Worm (Caenorhabditis elegans) whole organism, L3 larva: ENCODE measurements around the gene cutl-17.

ENCODE experiments used
- aly-2 ChIP-seq: fragments of 150-350 bp; optimal IDR thresholded peaks from 2 replicates; lab custom pipeline; 2014; ENCODE audit warnings: missing biosample characterization, missing genetic modification characterization
- ama-1 ChIP-seq: fragments of 150-350 bp; optimal IDR thresholded peaks from 2 replicates; lab custom pipeline; 2018
- ceh-16 ChIP-seq: sonication (generic microtip); optimal IDR thresholded peaks from 2 replicates; lab custom pipeline; 2017; ENCODE audit warnings: missing biosample characterization, missing genetic modification characterization
- ceh-28 ChIP-seq: fragments of 150-350 bp; optimal IDR thresholded peaks from 2 replicates; lab custom pipeline; 2014; ENCODE audit warnings: missing biosample characterization, missing genetic modification reagents, missing genetic modification characterization
- ceh-82 ChIP-seq: fragments of 150-350 bp; optimal IDR thresholded peaks from 2 replicates; lab custom pipeline; 2014; ENCODE audit warnings: missing biosample characterization, missing genetic modification characterization
- ceh-9 ChIP-seq: sonication (generic microtip); optimal IDR thresholded peaks from 2 replicates; lab custom pipeline; 2018; ENCODE audit warnings: missing biosample characterization, missing genetic modification characterization
- daf-12 ChIP-seq: fragments of 150-350 bp; optimal IDR thresholded peaks from 2 replicates; lab custom pipeline; 2014; ENCODE audit warnings: missing biosample characterization, missing genetic modification reagents, missing genetic modification characterization
- egl-27 ChIP-seq: sonication (generic microtip); optimal IDR thresholded peaks from 4 replicates; lab custom pipeline; 2017; ENCODE audit warnings: missing biosample characterization, missing genetic modification reagents, missing genetic modification characterization
- egl-5 ChIP-seq: fragments of 150-350 bp; optimal IDR thresholded peaks from 2 replicates; lab custom pipeline; 2017; ENCODE audit warnings: missing biosample characterization, missing genetic modification reagents, missing genetic modification characterization, inconsistent platforms
- elt-1 ChIP-seq: fragments of 150-350 bp; optimal IDR thresholded peaks from 2 replicates; lab custom pipeline; 2014; ENCODE audit warnings: missing biosample characterization, missing genetic modification characterization
- elt-3 ChIP-seq, 3 experiments: fragments of 150-350 bp in 1 of 3; sonication (generic microtip) in 2 of 3; optimal IDR thresholded peaks; 2 replicates in 2 of 3; 4 replicates in 1 of 3; lab custom pipeline; 2014 to 2017; ENCODE audit warnings: missing biosample characterization in 3 of 3, missing genetic modification characterization in 3 of 3
- eor-1 ChIP-seq, 2 experiments: fragments of 150-350 bp; optimal IDR thresholded peaks; 2 replicates each; lab custom pipeline; 2014 to 2018; ENCODE audit warnings: missing biosample characterization in 2 of 2, missing genetic modification characterization in 2 of 2
- fkh-10 ChIP-seq: sonication (generic microtip); optimal IDR thresholded peaks from 2 replicates; lab custom pipeline; 2017; ENCODE audit warnings: missing biosample characterization, missing genetic modification reagents, missing genetic modification characterization
- fos-1 ChIP-seq: fragments of 150-350 bp; optimal IDR thresholded peaks from 2 replicates; lab custom pipeline; 2014; ENCODE audit warnings: missing biosample characterization, missing genetic modification characterization
- hmg-11 ChIP-seq: sonication (generic microtip); optimal IDR thresholded peaks from 2 replicates; lab custom pipeline; 2016; ENCODE audit warnings: missing genetic modification characterization, missing compliant biosample characterization
- jun-1 ChIP-seq: fragments of 150-350 bp; optimal IDR thresholded peaks from 2 replicates; lab custom pipeline; 2014; ENCODE audit warnings: missing biosample characterization, missing genetic modification reagents, missing genetic modification characterization
- mdl-1 ChIP-seq: fragments of 150-350 bp; optimal IDR thresholded peaks from 2 replicates; lab custom pipeline; 2014; ENCODE audit warnings: missing biosample characterization, missing genetic modification characterization
- mml-1 ChIP-seq: fragments of 150-350 bp; sonication (generic microtip); optimal IDR thresholded peaks from 3 replicates; lab custom pipeline; 2014; ENCODE audit warnings: missing biosample characterization, missing genetic modification characterization
- nfya-1 ChIP-seq: sonication (generic microtip); optimal IDR thresholded peaks from 2 replicates; lab custom pipeline; 2017; ENCODE audit warnings: missing genetic modification characterization, mild to moderate bottlenecking, missing compliant biosample characterization, antibody characterized with exemption, moderate library complexity; ENCODE audit not compliant: insufficient read depth
- nhr-11 ChIP-seq: fragments of 150-350 bp; optimal IDR thresholded peaks from 2 replicates; lab custom pipeline; 2014; ENCODE audit warnings: missing biosample characterization, missing genetic modification characterization
- nhr-12 ChIP-seq: fragments of 150-350 bp; optimal IDR thresholded peaks from 2 replicates; lab custom pipeline; 2014; ENCODE audit warnings: missing biosample characterization, missing genetic modification characterization
- nhr-23 ChIP-seq: fragments of 150-350 bp; optimal IDR thresholded peaks from 2 replicates; lab custom pipeline; 2014; ENCODE audit warnings: missing biosample characterization, missing genetic modification reagents, missing genetic modification characterization
- nhr-237 ChIP-seq: fragments of 150-350 bp; optimal IDR thresholded peaks from 2 replicates; lab custom pipeline; 2014; ENCODE audit warnings: missing biosample characterization, missing genetic modification characterization
- nhr-25 ChIP-seq: sonication (generic microtip); optimal IDR thresholded peaks from 2 replicates; lab custom pipeline; 2017; ENCODE audit warnings: missing biosample characterization, missing genetic modification characterization
- nhr-28 ChIP-seq: fragments of 150-350 bp; optimal IDR thresholded peaks from 2 replicates; lab custom pipeline; 2014; ENCODE audit warnings: missing biosample characterization, missing genetic modification characterization
- nhr-43 ChIP-seq: sonication (generic microtip); optimal IDR thresholded peaks from 2 replicates; lab custom pipeline; 2016; ENCODE audit warnings: mild to moderate bottlenecking, missing genetic modification characterization, missing compliant biosample characterization; ENCODE audit not compliant: poor library complexity, severe bottlenecking
- nhr-67 ChIP-seq: fragments of 150-350 bp; optimal IDR thresholded peaks from 2 replicates; lab custom pipeline; 2014; ENCODE audit warnings: missing biosample characterization, missing genetic modification characterization
- nhr-76 ChIP-seq: fragments of 150-350 bp; sonication (generic microtip); optimal IDR thresholded peaks from 5 replicates; lab custom pipeline; 2014; ENCODE audit warnings: missing biosample characterization, missing genetic modification characterization
- nhr-77 ChIP-seq: fragments of 150-350 bp; optimal IDR thresholded peaks from 2 replicates; lab custom pipeline; 2014; ENCODE audit warnings: missing biosample characterization, missing genetic modification characterization
- pha-4 ChIP-seq: fragments of 150-350 bp; optimal IDR thresholded peaks from 2 replicates; lab custom pipeline; 2014; ENCODE audit warnings: missing biosample characterization, missing genetic modification reagents, missing genetic modification characterization
- pqm-1 ChIP-seq: fragments of 150-350 bp; optimal IDR thresholded peaks from 2 replicates; lab custom pipeline; 2017; ENCODE audit warnings: missing biosample characterization, missing genetic modification characterization, inconsistent platforms
- snpc-4 ChIP-seq: fragments of 150-350 bp; optimal IDR thresholded peaks from 2 replicates; lab custom pipeline; 2014; ENCODE audit warnings: missing biosample characterization, missing genetic modification characterization
- tbx-2 ChIP-seq: sonication (generic microtip); optimal IDR thresholded peaks from 2 replicates; lab custom pipeline; 2016; ENCODE audit warnings: mild to moderate bottlenecking, missing genetic modification characterization, missing compliant biosample characterization
- unc-39 ChIP-seq: sonication (generic microtip); optimal IDR thresholded peaks from 4 replicates; lab custom pipeline; 2017; ENCODE audit warnings: missing biosample characterization, missing genetic modification characterization
- zag-1 ChIP-seq: fragments of 150-350 bp; optimal IDR thresholded peaks from 2 replicates; lab custom pipeline; 2014; ENCODE audit warnings: missing biosample characterization, missing genetic modification characterization
- ztf-11 ChIP-seq: fragments of 150-350 bp; optimal IDR thresholded peaks from 2 replicates; lab custom pipeline; 2014; ENCODE audit warnings: missing biosample characterization, missing genetic modification characterization
- ztf-4 ChIP-seq: fragments of 150-350 bp; optimal IDR thresholded peaks from 2 replicates; lab custom pipeline; 2014; ENCODE audit warnings: missing biosample characterization, missing genetic modification characterization

The cutl-17 gene

ce11 chrIV:9432327-9432726 lies 25.0 kb downstream of the cutl-17 start:
- TF ChIP-seq jun-1 (no peak), egl-5 (no peak), ama-1 (lab: Kevin White, UChicago) (no peak), ceh-82 (tag; lab: Kevin White, UChicago) (no peak), nhr-43 (tag; lab: Kevin White, UChicago) (no peak), nhr-23 (tag; lab: Kevin White, UChicago) (no peak), mdl-1 (tag; lab: Kevin White, UChicago) (no peak), elt-3 (tag; optimal IDR thresholded peaks at IDR 0.05; lab: Kevin White, UChicago) (no peak)

DNA sequence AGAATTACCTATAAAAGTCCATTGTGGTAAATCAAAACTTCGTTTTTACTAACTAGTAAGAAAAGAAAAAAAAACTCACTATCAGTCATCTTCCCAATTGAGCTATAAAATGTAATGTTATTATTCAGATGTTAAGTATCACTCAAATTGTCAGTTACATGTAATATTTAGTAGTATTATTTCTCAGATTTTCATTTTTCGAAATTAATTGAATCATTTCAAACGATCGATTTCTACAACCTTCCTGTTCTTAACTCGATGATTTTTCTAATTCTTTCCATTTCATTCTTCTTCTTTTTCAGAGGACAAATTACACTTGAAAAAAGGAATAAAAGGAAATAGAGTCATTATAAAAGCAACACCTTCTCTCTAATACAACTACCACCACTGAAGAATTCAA lies 29.3 kb downstream of the cutl-17 start, which contains the start of gene F59B8.1:
Gene F59B8.1, plus strand, starts transcription at position 301 of the 400 bp plus-strand sequence.
- TF ChIP-seq ceh-82 (tag; lab: Kevin White, UChicago): no peak
- TF ChIP-seq ama-1 (lab: Kevin White, UChicago): no peak
- no peak for TF ChIP-seq nhr-43 (tag; lab: Kevin White, UChicago)
- no peak for TF ChIP-seq nhr-76
- no peak for TF ChIP-seq snpc-4 (tag; lab: Kevin White, UChicago)
- TF ChIP-seq nhr-11 (tag; lab: Kevin White, UChicago): no peak

DNA sequence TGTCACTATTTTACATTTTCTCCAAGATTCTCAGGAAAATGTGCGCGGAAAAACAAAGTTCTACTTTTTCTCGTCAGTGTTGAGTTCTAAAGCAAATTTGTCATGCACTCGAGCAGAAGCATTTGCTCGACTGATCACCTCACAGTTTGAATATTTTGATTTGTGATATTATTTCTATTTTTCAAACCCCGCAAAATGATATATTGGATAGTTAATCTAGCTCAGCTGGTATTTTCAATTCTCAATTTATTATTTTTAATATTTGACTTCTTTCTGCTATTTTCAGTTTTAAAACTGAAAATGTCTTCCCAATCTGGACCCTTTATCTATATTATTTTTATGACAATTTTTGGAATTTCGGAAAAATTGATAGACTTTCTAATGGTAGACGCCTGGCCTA lies 34.2 kb downstream of the cutl-17 start, which contains the start of gene srxa-2:
Gene srxa-2, plus strand, starts transcription at position 301 of the 400 bp plus-strand sequence.
- TF ChIP-seq elt-1: no peak
- TF ChIP-seq ceh-82 (tag; lab: Kevin White, UChicago): no peak
- TF ChIP-seq nhr-77 (tag; lab: Kevin White, UChicago): no peak
- TF ChIP-seq snpc-4 (tag; lab: Kevin White, UChicago): no peak
- no peak for TF ChIP-seq nfya-1 (tag; lab: Kevin White, UChicago)
- no peak for TF ChIP-seq egl-27 (tag; lab: Kevin White, UChicago)
- no peak for TF ChIP-seq eor-1 (tag; optimal IDR thresholded peaks at IDR 0.05; lab: Kevin White, UChicago)
- TF ChIP-seq unc-39 (tag; lab: Kevin White, UChicago): no peak
- no peak for TF ChIP-seq pqm-1 (tag; lab: Kevin White, UChicago)
- no peak for TF ChIP-seq nhr-25 (tag; lab: Kevin White, UChicago)
- TF ChIP-seq ceh-16 (tag; lab: Kevin White, UChicago): no peak
- TF ChIP-seq ceh-28: no peak
- no peak for TF ChIP-seq nhr-43 (tag; lab: Kevin White, UChicago)
- no peak for TF ChIP-seq fos-1 (tag; lab: Kevin White, UChicago)
- TF ChIP-seq nhr-28: no peak
- TF ChIP-seq tbx-2 (tag; lab: Kevin White, UChicago): no peak
- no peak for TF ChIP-seq zag-1 (tag; lab: Kevin White, UChicago)
- TF ChIP-seq nhr-237 (tag; lab: Kevin White, UChicago): no peak

ce11 chrIV:9422408-9422807 lies 34.9 kb downstream of the cutl-17 start, which contains the start of gene F56D5.9:
Gene F56D5.9 (minus strand): TSS chrIV:9422508.
- TF ChIP-seq pha-4 (tag; lab: Kevin White, UChicago) (no peak), ceh-16 (tag; lab: Kevin White, UChicago) (no peak), fkh-10 (GFP tag; lab: Kevin White, UChicago) (no peak), eor-1 (tag; optimal IDR thresholded peaks at IDR 0.05; lab: Kevin White, UChicago) (no peak), nhr-28 (no peak), daf-12 (tag; lab: Kevin White, UChicago) (no peak), ceh-28 (no peak), mml-1 (tag; lab: Kevin White, UChicago) (no peak), nhr-67 (tag; lab: Kevin White, UChicago) (no peak), zag-1 (tag; lab: Kevin White, UChicago) (no peak), ama-1 (lab: Kevin White, UChicago) (no peak), elt-1 (no peak), nhr-77 (tag; lab: Kevin White, UChicago) (no peak)

ce11 chrIV:9408004-9408403 lies 49.3 kb downstream of the cutl-17 start, which contains the start of gene F56D5.5:
Gene F56D5.5 (minus strand): TSS chrIV:9408104.
- TF ChIP-seq ztf-11 (tag; lab: Kevin White, UChicago) (no peak), egl-5 (no peak), aly-2 (tag; lab: Kevin White, UChicago) (no peak), nhr-76 (no peak), ztf-4 (tag; lab: Kevin White, UChicago) (no peak), fkh-10 (GFP tag; lab: Kevin White, UChicago) (no peak), nhr-12 (tag; lab: Kevin White, UChicago) (no peak), ceh-9 (tag; lab: Kevin White, UChicago) (no peak), nhr-67 (tag; lab: Kevin White, UChicago) (no peak), nhr-23 (tag; lab: Kevin White, UChicago) (no peak), nhr-11 (tag; lab: Kevin White, UChicago) (no peak), nhr-28 (no peak), nhr-25 (tag; lab: Kevin White, UChicago) (no peak), hmg-11 (tag; lab: Kevin White, UChicago) (no peak)
